Fruit fly (Drosophila melanogaster) whole organism, adult: ENCODE measurements around the gene rau.
A peak's percentile ranks its signal among the peaks of the same experiment; 100 is the strongest.

Experiments used
- CG11617 ChIP-seq: fragments of 200-800 bp; sonication (Bioruptor generic); optimal IDR thresholded peaks from 2 replicates; lab custom pipeline; 2017; ENCODE audit warnings: mild to moderate bottlenecking, missing biosample characterization, missing genetic modification reagents, missing genetic modification characterization
- CG12768 ChIP-seq: fragments of 200-800 bp; sonication (Bioruptor generic); optimal IDR thresholded peaks from 2 replicates; lab custom pipeline; 2017; ENCODE audit warnings: missing biosample characterization, missing genetic modification characterization, mild to moderate bottlenecking, moderate library complexity, missing genetic modification reagents
- CG14711 ChIP-seq: fragments of 200-800 bp; sonication (Bioruptor generic); optimal IDR thresholded peaks from 2 replicates; lab custom pipeline; 2018; ENCODE audit warnings: missing biosample characterization, mild to moderate bottlenecking, missing genetic modification characterization, moderate library complexity
- CG1620 ChIP-seq: fragments of 200-800 bp; sonication (Bioruptor generic); optimal IDR thresholded peaks from 2 replicates; lab custom pipeline; 2016; ENCODE audit warnings: missing biosample characterization, missing genetic modification characterization
- CG33017 ChIP-seq: fragments of 200-800 bp; sonication (Bioruptor generic); optimal IDR thresholded peaks from 2 replicates; lab custom pipeline; 2018; ENCODE audit warnings: missing biosample characterization, mild to moderate bottlenecking, missing genetic modification characterization, moderate library complexity
- CG5204 ChIP-seq: fragments of 200-800 bp; sonication (Bioruptor generic); optimal IDR thresholded peaks from 2 replicates; lab custom pipeline; 2016; ENCODE audit warnings: missing biosample characterization, missing genetic modification characterization
- CG7045 ChIP-seq: fragments of 200-800 bp; sonication (Bioruptor generic); optimal IDR thresholded peaks from 2 replicates; lab custom pipeline; 2017; ENCODE audit warnings: missing biosample characterization, mild to moderate bottlenecking, missing genetic modification characterization
- CG7101 ChIP-seq: fragments of 200-800 bp; sonication (Bioruptor generic); optimal IDR thresholded peaks from 2 replicates; lab custom pipeline; 2018; ENCODE audit warnings: missing biosample characterization, mild to moderate bottlenecking, missing genetic modification characterization, moderate library complexity
- Clk ChIP-seq: fragments of 200-800 bp; sonication (Bioruptor generic); optimal IDR thresholded peaks from 2 replicates; lab custom pipeline; 2017; ENCODE audit warnings: missing biosample characterization, missing genetic modification characterization
- Crg-1 ChIP-seq: fragments of 200-800 bp; sonication (Bioruptor generic); optimal IDR thresholded peaks from 2 replicates; lab custom pipeline; 2016; ENCODE audit warnings: missing biosample characterization, missing genetic modification characterization
- Hr96 ChIP-seq: fragments of 200-800 bp; sonication (Bioruptor generic); optimal IDR thresholded peaks from 2 replicates; lab custom pipeline; 2016; ENCODE audit warnings: missing biosample characterization, missing genetic modification characterization
- Mnt ChIP-seq: fragments of 200-800 bp; sonication (Bioruptor generic); optimal IDR thresholded peaks from 2 replicates; lab custom pipeline; 2016; ENCODE audit warnings: missing biosample characterization, mild to moderate bottlenecking, missing genetic modification characterization
- bab1 ChIP-seq: fragments of 200-800 bp; sonication (Bioruptor generic); optimal IDR thresholded peaks from 3 replicates; lab custom pipeline; 2019; ENCODE audit warnings: missing biosample characterization, mild to moderate bottlenecking, missing genetic modification characterization, moderate library complexity
- cic ChIP-seq: fragments of 200-800 bp; sonication (Bioruptor generic); optimal IDR thresholded peaks from 2 replicates; lab custom pipeline; 2017; ENCODE audit warnings: missing biosample characterization, mild to moderate bottlenecking, missing genetic modification characterization, moderate library complexity
- cnc ChIP-seq, 2 experiments: fragments of >200 bp; optimal IDR thresholded peaks; 2 replicates each; lab custom pipeline; 2017
- kay ChIP-seq: fragments of 200-800 bp; sonication (Bioruptor generic); peaks from one replicate; lab custom pipeline; 2016; ENCODE audit warnings: missing biosample characterization, missing genetic modification characterization, borderline replicate concordance
- ovo ChIP-seq: fragments of 200-800 bp; sonication (Bioruptor generic); optimal IDR thresholded peaks from 2 replicates; lab custom pipeline; 2016; ENCODE audit warnings: missing biosample characterization, missing genetic modification characterization
- pad ChIP-seq: fragments of 200-800 bp; sonication (Bioruptor generic); optimal IDR thresholded peaks from 3 replicates; lab custom pipeline; 2017; ENCODE audit warnings: missing biosample characterization, missing genetic modification characterization, mild to moderate bottlenecking, moderate library complexity, missing genetic modification reagents
- tj ChIP-seq: fragments of 200-800 bp; sonication (Bioruptor generic); optimal IDR thresholded peaks from 3 replicates; lab custom pipeline; 2017; ENCODE audit warnings: missing biosample characterization, mild to moderate bottlenecking, missing genetic modification characterization, moderate library complexity
- toe ChIP-seq: fragments of 200-800 bp; sonication (Bioruptor generic); optimal IDR thresholded peaks from 2 replicates; lab custom pipeline; 2016; ENCODE audit warnings: missing biosample characterization, missing genetic modification characterization

rau gene

DNA sequence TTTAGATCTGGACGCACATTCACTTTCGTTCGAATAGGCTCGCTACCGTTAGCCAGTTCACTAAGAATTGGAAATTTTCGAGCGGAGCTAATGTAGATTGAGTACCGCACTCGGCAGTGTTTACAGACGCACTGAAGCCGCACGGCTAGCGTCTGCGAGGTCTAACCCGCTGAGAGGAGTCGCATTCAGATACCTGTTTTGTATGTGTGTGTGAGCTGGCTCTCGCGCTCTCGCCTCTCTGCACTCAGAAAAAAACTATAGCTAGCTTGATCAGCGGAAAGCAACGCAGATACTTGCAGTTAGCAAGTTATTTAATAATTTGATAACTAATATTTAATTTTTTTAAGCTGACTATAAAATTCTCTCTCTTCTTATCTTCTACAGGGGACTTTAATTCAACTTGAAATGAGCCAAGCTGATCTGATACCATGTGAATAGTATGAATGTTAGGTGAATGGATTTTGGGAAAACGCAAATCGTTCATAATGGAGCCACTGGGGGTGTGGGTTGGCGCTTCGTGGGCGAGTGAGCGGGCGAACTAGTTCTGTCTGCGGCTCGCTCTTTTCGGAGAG is at the start of gene rau:
TSS of gene rau (minus strand) at position 136 of the 572 bp plus-strand sequence.
- TF ChIP-seq kay (GFP tag; lab: Kevin White, UChicago) = no peak
- peak; percentile 69 for TF ChIP-seq bab1 (GFP tag; lab: Kevin White, UChicago)
- no peak for TF ChIP-seq Clk (GFP tag; lab: Kevin White, UChicago)
- TF ChIP-seq CG7045 (GFP tag; lab: Kevin White, UChicago) = peak; percentile 39
- TF ChIP-seq ovo (GFP tag; lab: Kevin White, UChicago) = no peak
- peak; percentile 84 for TF ChIP-seq tj (GFP tag; lab: Kevin White, UChicago)
- peak; percentile 23 for TF ChIP-seq Mnt (GFP tag; lab: Kevin White, UChicago)
- TF ChIP-seq CG14711 = peak; percentile 48
- TF ChIP-seq Hr96 (GFP tag; lab: Kevin White, UChicago) = no peak
- TF ChIP-seq Crg-1 (GFP tag; lab: Kevin White, UChicago) = peak; percentile 28
- peak; percentile 46 for TF ChIP-seq CG5204 (GFP tag; lab: Kevin White, UChicago)
- TF ChIP-seq CG33017 = peak; percentile 25
- TF ChIP-seq CG7101 (tag; lab: Kevin White, UChicago) = peak; percentile 62
- peak; percentile 34 for TF ChIP-seq pad (GFP tag; lab: Kevin White, UChicago)
- peak; percentile 37 for TF ChIP-seq CG12768 (GFP tag; lab: Kevin White, UChicago)
- no peak for TF ChIP-seq cnc (optimal IDR thresholded peaks at IDR 0.05; lab: Kevin White, UChicago)
- TF ChIP-seq cic = no peak
- TF ChIP-seq toe (GFP tag; lab: Kevin White, UChicago) = peak; percentile 49
- TF ChIP-seq CG1620 = no peak
- TF ChIP-seq CG11617 (GFP tag; lab: Kevin White, UChicago) = peak; percentile 32

DNA sequence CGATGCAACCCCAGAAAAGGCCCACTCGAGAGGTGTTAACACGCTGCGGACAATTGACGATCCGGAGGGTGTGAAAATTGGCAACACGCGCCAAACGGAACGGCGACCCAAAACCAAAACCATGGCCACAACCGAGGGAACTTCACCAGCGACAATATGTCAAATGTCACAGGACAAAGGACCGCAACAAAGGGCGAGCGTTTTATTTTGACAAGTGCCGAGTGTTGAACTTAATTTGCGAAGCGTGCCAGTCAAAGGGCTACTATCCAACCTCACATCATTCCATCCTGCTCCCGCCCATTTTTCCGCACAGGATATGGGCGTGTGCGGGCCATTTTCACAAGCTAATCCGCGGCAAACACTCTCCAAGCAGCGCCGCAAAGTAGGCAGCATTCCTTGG is 48.1 kb upstream of the rau start:
- TF ChIP-seq CG1620 = no peak

DNA sequence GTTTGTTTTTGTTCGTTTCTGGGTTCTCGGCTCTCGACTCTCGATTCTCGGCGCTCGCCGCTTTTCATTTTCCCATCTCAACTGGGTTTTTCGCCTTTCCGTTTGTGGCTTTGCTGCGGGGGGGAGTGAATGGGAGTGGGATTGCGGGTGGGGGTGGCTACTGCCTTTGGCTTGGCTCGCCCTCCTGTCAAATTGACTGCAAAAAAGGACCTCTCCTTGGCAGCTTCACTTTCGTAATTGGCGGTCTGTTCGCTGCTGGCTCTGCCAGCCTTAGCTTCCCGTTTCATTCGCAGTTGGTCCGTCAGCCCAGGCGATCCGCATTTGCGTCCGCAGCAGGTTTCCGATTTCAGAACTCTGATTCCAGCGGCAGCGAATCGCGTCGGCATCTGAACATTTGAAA is 46.3 kb upstream of the rau start, which contains the start of gene dsf:
TSS of gene dsf (plus strand) at position 301 of the 400 bp plus-strand sequence.
- TF ChIP-seq CG11617 (GFP tag; lab: Kevin White, UChicago) (no peak), Crg-1 (GFP tag; lab: Kevin White, UChicago) (no peak), CG5204 (GFP tag; lab: Kevin White, UChicago) (no peak), CG7101 (tag; lab: Kevin White, UChicago) (no peak), tj (GFP tag; lab: Kevin White, UChicago) (no peak), bab1 (GFP tag; lab: Kevin White, UChicago) (no peak), Hr96 (GFP tag; lab: Kevin White, UChicago) (no peak)

DNA sequence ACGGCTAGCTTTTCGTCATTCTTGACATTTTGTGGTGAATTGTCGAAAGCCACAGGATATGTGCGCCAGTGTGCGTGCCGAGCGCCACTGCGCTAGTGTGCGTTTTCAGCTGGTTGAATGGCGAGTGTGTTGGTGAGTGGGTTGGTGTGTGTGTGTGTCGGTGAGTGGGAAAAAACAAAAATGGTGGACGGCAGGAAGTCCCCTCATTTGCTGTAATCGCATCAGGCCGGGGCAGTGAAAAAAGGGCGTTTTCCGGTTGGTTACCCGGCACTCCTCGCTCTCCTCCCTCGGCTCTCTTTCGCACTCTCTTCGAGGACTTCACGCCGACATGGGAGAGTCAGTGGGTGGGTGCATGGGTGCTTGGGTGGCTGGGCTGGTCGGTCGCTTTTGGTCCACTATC is 45.9 kb upstream of the rau start:
- TF ChIP-seq Hr96 (GFP tag; lab: Kevin White, UChicago) (no peak), CG5204 (GFP tag; lab: Kevin White, UChicago) (no peak), Mnt (GFP tag; lab: Kevin White, UChicago) (no peak), ovo (GFP tag; lab: Kevin White, UChicago) (no peak), CG14711 (no peak), CG11617 (GFP tag; lab: Kevin White, UChicago) (no peak), CG12768 (GFP tag; lab: Kevin White, UChicago) (no peak), Clk (GFP tag; lab: Kevin White, UChicago) (no peak), CG7101 (tag; lab: Kevin White, UChicago) (no peak), kay (GFP tag; lab: Kevin White, UChicago) (no peak)

DNA sequence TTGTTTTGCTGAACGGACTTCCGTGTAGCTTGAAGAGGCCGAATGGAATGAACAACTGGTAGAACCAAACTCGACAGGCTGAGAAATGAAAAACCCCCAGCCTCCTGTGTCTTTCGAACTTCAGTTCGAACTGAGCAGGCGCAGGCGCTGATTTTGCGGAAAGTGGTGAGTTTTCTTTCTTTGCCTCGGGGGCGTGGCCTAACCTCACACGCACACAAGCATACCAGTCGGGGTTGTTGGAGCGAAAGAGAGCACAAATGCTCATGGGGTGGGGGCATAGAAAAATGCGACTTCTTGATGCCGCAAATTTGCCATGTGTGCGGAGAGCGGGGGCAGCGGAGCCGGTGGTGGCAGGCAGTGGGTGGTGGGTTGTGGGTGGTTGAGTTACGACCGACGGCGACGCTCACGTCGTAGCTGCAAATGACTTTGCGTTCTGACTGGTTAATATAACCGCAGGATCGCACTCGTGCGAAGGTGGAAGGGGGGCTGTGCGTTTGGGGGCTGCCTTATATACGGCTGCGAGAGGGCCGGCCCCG is 44.4 kb upstream of the rau start, which contains the start of gene CG9016:
TSS of gene CG9016 (minus strand) at position 51 of the 536 bp plus-strand sequence.
- no peak for TF ChIP-seq Hr96 (GFP tag; lab: Kevin White, UChicago)
- TF ChIP-seq CG1620 = no peak
- no peak for TF ChIP-seq ovo (GFP tag; lab: Kevin White, UChicago)

DNA sequence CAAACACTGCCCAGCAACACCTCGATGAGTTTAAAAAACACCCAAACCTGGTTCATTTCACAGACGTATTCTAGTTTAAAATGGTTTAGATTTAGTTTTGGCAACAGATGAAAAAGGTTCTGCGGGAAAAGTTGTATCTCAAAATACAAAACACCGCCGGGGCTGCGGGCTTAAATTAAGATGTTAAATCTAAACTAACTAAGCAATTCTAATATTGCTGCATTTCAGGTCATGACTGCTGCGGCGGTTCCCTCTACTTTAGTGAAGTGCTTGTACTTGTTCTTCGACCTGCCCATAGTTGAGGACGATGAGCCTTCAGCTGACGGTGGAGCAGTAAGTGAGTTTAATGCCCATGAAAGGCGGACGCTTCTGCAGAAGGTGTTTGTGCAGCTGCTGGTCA is 30.9 kb upstream of the rau start, which contains the start of gene CG14000:
TSS of gene CG14000 (minus strand) at position 101 of the 400 bp plus-strand sequence.
- TF ChIP-seq cic (no peak), CG11617 (GFP tag; lab: Kevin White, UChicago) (no peak), tj (GFP tag; lab: Kevin White, UChicago) (no peak), CG7101 (tag; lab: Kevin White, UChicago) (no peak), CG1620 (no peak), CG33017 (no peak), cnc (optimal IDR thresholded peaks at IDR 0.05; lab: Kevin White, UChicago) (no peak), Crg-1 (GFP tag; lab: Kevin White, UChicago) (no peak), Clk (GFP tag; lab: Kevin White, UChicago) (no peak), CG14711 (no peak), Mnt (GFP tag; lab: Kevin White, UChicago) (no peak)
